Worm (Caenorhabditis elegans): Measurements from ENCODE around the gene F10A3.12.

- TF ChIP-seq W03F9.2 (tag; optimal IDR thresholded peaks at IDR 0.05) = no peak
- no peak for TF ChIP-seq dao-5 (tag; optimal IDR thresholded peaks at IDR 0.05)
Measured at ce11 chrV:16155111-16155510, 8.7 kb upstream of the F10A3.12 start, which contains the start of gene str-97.
